Fruit fly (Drosophila melanogaster) ovary, adult (tissue): ENCODE measurements around the gene CG8319.

ENCODE experiments used
- CG17801 ChIP-seq: fragments of 200-800 bp; optimal IDR thresholded peaks from 2 replicates; lab custom pipeline; 2019; ENCODE audit warnings: missing biosample characterization, mild to moderate bottlenecking, missing genetic modification characterization, moderate library complexity; ENCODE audit not compliant: partially characterized antibody

CG8319 gene

DNA sequence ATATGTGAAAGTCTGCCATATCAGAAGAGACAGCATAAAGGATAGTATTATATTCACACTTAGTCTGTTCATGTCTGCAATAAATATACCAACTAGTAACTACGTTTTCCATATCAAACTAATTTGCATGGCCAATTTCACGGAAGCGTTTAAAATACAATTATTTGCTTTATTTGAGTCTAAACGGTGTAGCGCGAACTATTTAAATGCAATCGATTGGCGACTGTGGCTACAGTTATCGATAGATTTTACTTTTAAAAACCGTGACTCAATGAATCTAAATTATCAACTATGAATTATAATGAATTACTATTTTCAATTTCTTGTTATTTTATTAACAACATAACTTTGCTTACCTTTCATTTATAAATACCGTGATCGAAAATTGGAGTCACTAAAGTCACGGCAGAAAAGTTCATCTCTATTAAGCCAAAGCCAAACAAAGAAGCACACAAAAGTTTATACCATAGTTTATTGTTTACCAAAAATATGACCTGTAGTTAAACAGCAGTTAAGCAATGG is at the start of gene CG8319, which contains the start of gene CG9427:
Gene CG8319, plus strand, starts transcription at position 442 of the 522 bp plus-strand sequence.
Gene CG9427, minus strand, starts transcription at position 51 of the 522 bp plus-strand sequence.
- peak; percentile 77 for TF ChIP-seq CG17801 (GFP tag; lab: Kevin White, UChicago)

DNA sequence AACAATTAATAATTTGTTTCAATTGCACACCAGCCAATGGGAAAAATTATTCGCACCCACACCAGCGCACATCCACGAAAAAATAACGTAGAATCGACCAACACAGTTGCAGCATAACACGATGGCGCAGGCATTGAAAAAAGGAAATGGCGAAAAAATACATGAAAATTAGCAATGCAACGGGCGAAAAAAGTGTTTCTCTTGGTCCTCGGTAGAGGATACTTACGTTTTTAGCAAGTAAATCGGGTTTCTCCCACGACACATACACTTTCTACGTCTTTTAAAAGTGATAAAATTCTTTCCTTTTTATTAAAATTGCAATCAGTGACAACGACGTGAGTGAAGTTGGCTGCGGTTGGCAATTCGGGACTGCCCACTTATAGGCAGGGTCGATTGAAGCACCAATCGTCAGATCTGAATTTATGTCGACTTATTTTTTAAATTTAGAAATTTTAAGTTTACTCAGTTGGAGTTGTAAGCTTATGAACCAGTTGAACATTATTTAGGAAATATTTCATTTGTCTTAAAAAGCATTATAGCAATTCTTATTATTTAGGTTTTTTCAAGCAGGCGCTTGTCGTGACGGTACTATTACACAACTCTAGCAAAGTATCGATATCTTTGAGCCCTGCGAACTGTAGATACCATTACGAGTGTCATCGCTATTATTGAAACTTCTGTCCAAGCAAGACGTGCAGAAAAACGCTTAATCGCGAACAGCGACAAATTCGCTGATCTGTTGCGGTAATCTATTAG is 49.6 kb upstream of the CG8319 start, which contains the start of the genes Kap-alpha3 and Son:
Gene Kap-alpha3, minus strand, starts transcription at position 352 of the 756 bp plus-strand sequence.
Gene Son, plus strand, starts transcription at position 661 of the 756 bp plus-strand sequence.
- peak; percentile 90 for TF ChIP-seq CG17801 (GFP tag; lab: Kevin White, UChicago)

DNA sequence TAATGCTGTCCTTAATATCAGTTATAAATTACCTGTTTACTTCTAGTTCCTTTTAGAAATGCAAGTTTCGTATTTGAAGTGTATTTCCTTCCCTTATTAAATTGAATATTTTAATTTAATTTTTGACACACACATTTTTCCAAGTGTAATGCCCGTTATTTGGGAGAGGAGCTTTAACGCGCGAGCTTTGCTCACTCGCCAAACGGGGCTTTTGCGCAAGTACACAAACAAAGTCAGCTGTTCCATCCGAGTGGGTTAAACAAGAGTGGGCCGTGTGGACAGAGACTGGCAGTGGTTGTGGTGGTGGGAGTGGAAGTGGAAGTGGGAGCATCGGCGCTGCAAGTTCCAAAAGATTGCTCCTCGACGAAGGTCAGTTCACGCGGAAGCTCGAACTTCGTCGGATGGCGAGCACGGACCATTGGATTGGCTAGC is 46.0 kb upstream of the CG8319 start, which contains the start of gene CG8301:
Gene CG8301, plus strand, starts transcription at position 218 of the 432 bp plus-strand sequence.
- TF ChIP-seq CG17801 (GFP tag; lab: Kevin White, UChicago), result peak; percentile 57

DNA sequence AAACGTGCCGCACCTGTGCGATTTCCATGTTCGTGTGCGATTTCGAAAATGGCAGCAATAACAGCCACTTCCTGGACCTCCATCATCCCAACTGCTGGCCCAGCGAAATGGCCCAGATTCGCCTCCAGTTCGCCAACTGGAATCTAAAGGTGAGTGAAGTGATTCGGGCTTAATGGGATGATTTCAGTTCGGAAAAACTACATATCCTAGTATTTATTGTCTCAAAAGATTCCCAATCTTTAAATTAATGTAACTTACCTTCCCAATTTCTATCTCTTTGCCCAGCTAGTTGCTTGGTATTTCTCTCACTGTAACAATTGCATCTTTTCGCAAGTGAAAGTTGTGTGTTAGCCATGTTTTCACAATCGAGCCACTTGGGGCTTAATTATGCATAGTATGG is 45.1 kb upstream of the CG8319 start:
- TF ChIP-seq CG17801 (GFP tag; lab: Kevin White, UChicago), result no peak

DNA sequence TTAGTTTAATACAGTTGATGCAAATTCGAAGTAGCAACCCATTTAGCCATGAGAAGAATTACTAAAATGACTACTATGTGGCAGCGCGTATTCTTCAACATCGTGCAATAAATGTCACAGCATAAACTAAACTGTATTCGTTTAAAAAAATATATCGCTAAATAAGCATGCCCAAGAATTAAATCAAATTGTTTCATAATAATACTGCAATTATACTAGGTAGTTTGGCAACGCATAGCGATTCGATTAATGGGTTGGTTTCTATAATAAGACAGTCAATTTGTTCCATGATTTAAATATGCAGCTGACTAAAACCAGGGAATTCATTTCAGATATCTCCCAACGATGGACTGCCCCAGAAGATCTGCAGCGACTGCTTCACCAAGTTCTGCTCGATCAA is 44.0 kb upstream of the CG8319 start, which contains the start of gene CG33654:
Gene CG33654, minus strand, starts transcription at position 101 of the 400 bp plus-strand sequence.
- no peak for TF ChIP-seq CG17801 (GFP tag; lab: Kevin White, UChicago)

DNA sequence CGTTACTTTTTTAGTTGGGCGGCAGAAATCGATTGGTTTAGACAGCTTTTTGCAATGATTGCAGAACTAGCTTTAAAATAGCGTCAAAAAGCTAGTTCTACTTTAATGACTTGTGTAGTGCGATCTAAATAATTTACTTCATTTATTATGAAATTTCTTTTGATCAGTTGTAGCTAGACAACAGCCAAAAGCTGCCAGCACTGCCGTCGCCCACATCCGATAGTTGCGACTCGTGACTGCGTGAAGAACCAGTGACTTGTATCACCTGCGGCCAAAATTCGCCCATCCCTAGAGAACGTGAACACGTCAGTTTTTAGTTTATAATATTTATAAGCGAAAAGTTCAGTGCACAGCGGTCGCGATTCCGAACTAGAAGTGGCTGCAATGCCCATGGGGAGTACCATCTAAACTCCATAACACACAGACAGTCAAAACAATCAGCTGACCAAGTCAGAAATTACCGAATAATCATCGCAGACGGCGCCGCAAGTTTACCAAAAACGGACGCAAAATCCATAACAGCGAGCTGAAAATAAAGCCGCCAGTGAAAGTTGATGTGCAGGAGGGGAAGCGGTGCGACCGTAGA is 40.4 kb upstream of the CG8319 start, which contains the start of gene P58IPK:
Gene P58IPK, plus strand, starts transcription at position 280 of the 586 bp plus-strand sequence.
- peak; percentile 36 for TF ChIP-seq CG17801 (GFP tag; lab: Kevin White, UChicago)

DNA sequence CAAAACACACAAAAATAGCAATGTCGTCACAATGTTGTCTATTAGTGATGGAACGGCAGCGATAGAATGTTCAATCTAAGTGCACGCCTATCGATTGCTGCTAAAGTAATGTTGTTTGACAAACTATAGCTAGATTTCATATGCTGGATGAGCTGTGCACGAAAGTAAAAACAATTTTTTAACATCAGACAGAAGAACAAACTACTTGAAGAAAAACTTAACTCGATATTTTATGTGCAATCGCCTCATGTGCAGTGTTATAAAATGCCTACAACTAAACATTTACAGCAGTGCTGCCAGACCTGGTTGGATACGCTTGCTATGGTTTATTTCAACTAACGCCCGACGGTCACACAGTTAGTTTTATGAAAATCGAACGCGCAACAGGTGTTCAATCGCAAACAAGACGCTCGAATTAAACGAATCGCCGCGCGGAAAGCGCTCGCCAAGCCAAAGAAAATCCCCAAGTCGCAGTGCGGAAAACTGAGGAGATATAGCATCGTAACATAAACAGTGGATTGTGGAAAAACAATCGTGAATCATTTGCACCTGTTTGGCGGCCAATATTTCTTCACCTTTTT is 36.1 kb upstream of the CG8319 start, which contains the start of the genes bocks and CG8312:
Gene bocks, minus strand, starts transcription at position 51 of the 581 bp plus-strand sequence.
Gene CG8312, plus strand, starts transcription at position 358 of the 581 bp plus-strand sequence.
- peak; percentile 40 for TF ChIP-seq CG17801 (GFP tag; lab: Kevin White, UChicago)

DNA sequence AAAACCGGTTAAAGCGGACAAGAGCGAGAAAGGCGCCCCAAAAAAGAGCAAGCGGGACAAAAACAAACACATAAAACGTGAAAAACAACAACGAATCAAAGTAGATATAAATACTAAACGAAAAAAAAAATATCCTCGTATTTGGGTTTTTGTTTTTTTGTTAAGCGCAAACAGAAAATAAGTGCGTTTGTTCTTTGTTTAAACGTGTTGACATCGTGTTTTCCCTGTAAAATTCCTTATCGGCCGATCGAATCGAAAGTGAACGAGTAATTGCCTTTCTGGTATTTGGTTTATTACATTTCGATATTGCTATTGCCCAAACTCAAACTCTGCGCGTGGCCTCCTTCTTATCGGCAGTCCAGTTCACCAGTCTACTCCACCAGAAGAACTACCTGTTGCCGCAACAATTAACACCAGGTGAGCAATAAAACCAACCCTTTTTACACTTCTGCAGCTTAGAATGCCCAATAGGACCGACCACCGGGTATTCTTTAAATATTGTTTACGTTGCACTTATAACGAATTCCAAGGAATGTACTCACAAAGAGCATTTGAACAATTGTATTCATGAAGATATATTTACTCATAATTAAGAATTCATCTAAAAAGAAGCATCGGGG is 35.2 kb upstream of the CG8319 start:
- TF ChIP-seq CG17801 (GFP tag; lab: Kevin White, UChicago), result no peak

DNA sequence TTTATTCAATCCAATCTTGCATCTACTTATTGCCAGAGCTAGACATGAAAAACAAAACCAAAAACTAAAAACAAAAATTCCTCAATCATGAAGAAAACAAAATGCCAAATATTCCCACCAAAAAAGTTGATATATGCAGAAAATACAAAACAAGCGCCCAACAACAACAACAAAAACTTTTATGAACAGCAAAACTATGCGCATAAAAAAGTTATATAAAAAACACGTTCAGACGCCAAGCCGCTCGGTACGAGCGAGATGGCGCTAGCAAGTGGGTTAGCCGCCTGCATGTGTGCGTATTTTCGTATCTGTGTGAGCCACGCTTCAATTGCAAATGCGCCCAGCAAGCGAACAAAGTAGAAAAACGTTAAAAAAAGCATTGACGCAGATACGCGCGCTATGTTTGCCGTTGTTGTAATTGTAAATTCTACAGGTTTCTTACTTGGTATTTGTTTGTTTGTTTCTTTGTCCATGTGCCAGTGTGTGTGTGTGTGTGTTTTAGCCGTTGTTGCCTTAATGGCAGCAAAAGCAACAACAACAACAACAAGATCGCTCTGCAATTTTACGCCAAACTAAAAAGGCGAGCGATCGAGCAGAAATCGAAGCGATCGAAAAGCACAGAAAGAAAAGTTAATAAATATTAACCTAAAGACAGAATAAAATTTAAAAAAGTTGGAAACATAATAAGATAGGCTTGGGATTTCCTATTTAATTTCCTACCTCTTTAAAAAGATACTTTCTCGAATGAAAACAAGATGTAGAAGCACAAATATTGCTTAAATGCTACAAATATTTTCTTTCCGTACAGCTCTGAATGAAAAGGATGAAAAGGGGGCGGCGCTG is 33.5 kb upstream of the CG8319 start:
- peak; percentile 80 for TF ChIP-seq CG17801 (GFP tag; lab: Kevin White, UChicago)

DNA sequence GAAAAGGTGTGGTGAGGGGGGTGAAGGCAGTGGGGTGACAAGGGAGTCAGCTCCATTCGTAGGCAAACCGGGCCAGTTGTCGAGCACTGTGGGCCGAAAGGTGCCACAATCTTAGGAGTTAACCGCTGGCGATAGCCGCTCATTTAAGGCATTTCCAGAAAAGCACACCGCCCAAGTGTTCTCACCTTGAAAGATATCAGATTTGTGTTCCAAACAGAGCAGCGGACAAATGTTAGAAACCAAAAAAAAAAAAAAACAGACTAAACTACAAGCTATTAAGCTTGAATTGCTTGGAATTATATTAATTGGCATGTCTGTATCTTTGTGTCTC is 32.9 kb upstream of the CG8319 start:
- TF ChIP-seq CG17801 (GFP tag; lab: Kevin White, UChicago), result no peak

DNA sequence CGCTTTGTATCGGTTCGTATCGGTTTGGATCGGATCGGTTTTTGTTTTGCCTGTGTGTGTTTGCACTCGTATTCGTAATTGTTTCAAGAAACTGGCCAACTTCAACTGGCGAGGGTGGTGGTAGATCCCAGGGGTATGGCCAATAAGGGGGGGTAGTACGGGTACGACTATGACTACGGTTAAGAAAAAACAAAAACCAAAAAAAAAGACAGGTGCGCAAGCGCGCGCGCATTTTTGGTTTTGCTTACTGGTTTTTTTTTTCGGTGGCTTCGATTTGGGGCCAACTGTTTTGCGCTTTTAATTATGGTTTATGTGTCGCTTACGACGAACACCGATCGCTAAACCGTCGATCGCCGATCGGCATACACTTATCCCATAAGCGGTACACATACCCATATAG is 32.3 kb upstream of the CG8319 start:
- no peak for TF ChIP-seq CG17801 (GFP tag; lab: Kevin White, UChicago)

DNA sequence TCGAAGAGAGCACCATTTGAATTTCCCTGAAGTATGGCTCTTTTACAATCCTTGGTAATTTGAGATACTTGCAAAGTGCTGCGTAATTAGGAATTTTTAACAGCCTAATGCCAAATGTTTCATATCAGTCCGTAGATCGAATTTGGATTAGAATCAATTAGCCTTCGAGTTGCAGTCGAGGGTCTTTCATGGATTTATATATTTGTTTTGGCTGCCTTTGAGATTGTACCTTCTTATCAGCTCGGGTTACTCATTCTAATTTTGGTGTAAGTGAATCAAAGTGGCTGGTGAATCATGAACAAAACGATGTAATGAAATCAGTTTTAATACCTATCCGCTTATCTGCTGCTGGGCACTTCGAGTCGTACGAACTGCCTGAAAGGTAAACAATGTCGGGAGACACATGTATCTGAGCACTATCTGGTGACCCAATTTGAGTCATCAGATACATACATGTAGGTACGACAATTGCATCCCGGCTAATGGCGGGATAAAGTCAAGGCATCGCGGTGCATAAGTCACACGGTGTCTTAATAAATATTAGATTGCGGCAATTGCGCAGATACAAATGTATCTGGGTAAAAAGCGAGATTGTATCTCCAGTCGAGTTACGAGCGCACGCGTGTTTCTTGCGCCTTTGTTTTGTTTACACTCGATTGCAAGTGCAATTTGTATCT is 31.3 kb upstream of the CG8319 start:
- no peak for TF ChIP-seq CG17801 (GFP tag; lab: Kevin White, UChicago)

DNA sequence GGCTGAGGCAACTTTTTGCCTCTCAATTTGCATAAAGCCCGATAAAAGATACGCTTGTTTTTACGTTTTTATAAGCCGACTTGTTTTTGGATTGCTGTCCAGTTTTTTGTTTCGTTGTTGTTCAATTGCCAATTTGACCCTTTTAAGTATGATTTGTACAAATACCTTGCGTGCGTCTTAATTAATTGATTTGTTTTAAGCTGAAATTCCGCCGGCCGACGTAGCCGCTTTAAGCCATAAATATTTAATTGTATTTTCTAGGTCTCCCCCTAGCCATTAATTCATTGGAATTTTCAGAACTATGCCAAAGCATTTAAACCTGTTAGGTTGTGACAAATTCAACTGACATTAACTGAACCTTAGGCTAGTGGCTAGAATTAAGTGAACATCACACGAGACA is 30.5 kb upstream of the CG8319 start:
- TF ChIP-seq CG17801 (GFP tag; lab: Kevin White, UChicago), result no peak
